Worm (Caenorhabditis elegans): ENCODE results near the gene lgc-5.

DNA sequence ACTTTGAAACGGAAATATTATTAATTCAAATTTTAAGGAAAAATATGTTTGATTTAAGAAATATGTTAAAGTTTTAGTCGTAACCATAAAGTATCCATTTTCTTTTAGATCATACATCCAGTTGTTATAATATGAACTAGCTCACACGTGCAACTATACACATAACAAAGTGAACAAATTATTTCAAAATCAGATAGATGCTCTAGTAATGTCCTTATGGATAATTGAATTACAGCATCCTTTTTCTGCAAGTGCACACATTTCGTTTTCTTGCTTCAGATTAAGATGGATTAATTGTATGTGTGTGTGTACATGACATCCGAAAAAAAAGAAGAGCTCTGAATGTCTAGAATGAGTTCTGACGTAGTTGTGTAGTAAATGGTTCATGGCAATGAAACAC lies 43.2 kb downstream of the lgc-5 start:
- TF ChIP-seq skn-1 (tag; optimal IDR thresholded peaks at IDR 0.05): no peak
- no peak for TF ChIP-seq ceh-82 (tag; optimal IDR thresholded peaks at IDR 0.05)
- TF ChIP-seq nhr-237 (tag; optimal IDR thresholded peaks at IDR 0.05): no peak
- TF ChIP-seq nhr-6 (tag; optimal IDR thresholded peaks at IDR 0.05): no peak
- TF ChIP-seq egl-27 (tag; optimal IDR thresholded peaks at IDR 0.05): no peak

All from whole organism, L2 larva.